Worm (Caenorhabditis elegans) whole organism, young adult: ENCODE results near the gene F52E10.2.

Source experiments
- C17E4.6 ChIP-seq: fragments of 200-800 bp; sonication (Bioruptor generic); IDR thresholded peaks from 2 replicates; pipeline ENCODE4 v1.3.6; 2022; ENCODE audit warnings: missing genetic modification reagents, missing genetic modification characterization, missing compliant biosample characterization
- F22D6.2 ChIP-seq: sonication (generic microtip); optimal IDR thresholded peaks from 2 replicates; lab custom pipeline; 2016; ENCODE audit warnings: mild to moderate bottlenecking, missing genetic modification characterization, missing compliant biosample characterization
- F33H1.4 ChIP-seq: fragments of 200-800 bp; sonication (Bioruptor generic); IDR thresholded peaks from 2 replicates; pipeline ENCODE4 v1.3.6; 2022; ENCODE audit warnings: missing genetic modification reagents, missing genetic modification characterization, missing compliant biosample characterization
- F37B4.10 ChIP-seq: fragments of 200-800 bp; sonication (Bioruptor generic); IDR thresholded peaks from 2 replicates; pipeline ENCODE4 v1.3.6; 2022; ENCODE audit warnings: missing genetic modification characterization, missing compliant biosample characterization
- F49E8.2 ChIP-seq: sonication (generic microtip); optimal IDR thresholded peaks from 3 replicates; lab custom pipeline; 2017; ENCODE audit warnings: missing genetic modification characterization, mild to moderate bottlenecking, missing compliant biosample characterization, antibody characterized with exemption, moderate library complexity; ENCODE audit not compliant: insufficient read depth
- F55B11.4 ChIP-seq: sonication (generic microtip); optimal IDR thresholded peaks from 2 replicates; lab custom pipeline; 2016; ENCODE audit warnings: missing compliant biosample characterization, missing genetic modification characterization, borderline replicate concordance; ENCODE audit not compliant: insufficient read depth
- F57A8.1 ChIP-seq: fragments of 200-800 bp; sonication (Bioruptor generic); optimal IDR thresholded peaks from 2 replicates; lab custom pipeline; 2018; ENCODE audit warnings: mild to moderate bottlenecking, missing genetic modification characterization, moderate library complexity, missing compliant biosample characterization
- T26A5.8 ChIP-seq: sonication (generic microtip); optimal IDR thresholded peaks from 2 replicates; lab custom pipeline; 2016; ENCODE audit warnings: missing genetic modification characterization, missing compliant biosample characterization
- Y95B8A.8 ChIP-seq: fragments of 200-800 bp; sonication (Bioruptor generic); IDR thresholded peaks from 2 replicates; pipeline ENCODE4 v1.3.6; 2022; ENCODE audit warnings: missing genetic modification reagents, missing genetic modification characterization, missing compliant biosample characterization
- ZK185.1 ChIP-seq: sonication (generic microtip); optimal IDR thresholded peaks from 2 replicates; lab custom pipeline; 2016; ENCODE audit warnings: mild to moderate bottlenecking, missing genetic modification characterization, missing compliant biosample characterization; ENCODE audit not compliant: poor library complexity, severe bottlenecking
- akir-1 ChIP-seq: fragments of 200-800 bp; sonication (Bioruptor generic); optimal IDR thresholded peaks from 2 replicates; lab custom pipeline; 2018; ENCODE audit warnings: mild to moderate bottlenecking, missing genetic modification characterization, moderate library complexity, missing compliant biosample characterization
- ama-1 ChIP-seq, 3 experiments: fragments of 150-350 bp in 1 of 3; sonication (generic microtip) in 2 of 3; optimal IDR thresholded peaks; 2 replicates each; lab custom pipeline; 2014 to 2018; ENCODE audit warnings: missing biosample characterization in 2 of 3, missing genetic modification characterization in 2 of 3, missing genetic modification reagents in 2 of 3
- attf-3 ChIP-seq: fragments of 200-800 bp; sonication (Bioruptor generic); conservative IDR thresholded peaks from 2 replicates; pipeline ENCODE4 v1.3.6; 2022; ENCODE audit warnings: missing genetic modification reagents, missing genetic modification characterization, missing compliant biosample characterization
- bed-2 ChIP-seq: fragments of 200-800 bp; sonication (Bioruptor generic); IDR thresholded peaks from 2 replicates; pipeline ENCODE4 v1.3.6; 2022; ENCODE audit warnings: missing genetic modification reagents, missing genetic modification characterization, missing compliant biosample characterization
- cebp-2 ChIP-seq: fragments of 200-800 bp; sonication (Bioruptor generic); IDR thresholded peaks from 2 replicates; pipeline ENCODE4 v1.3.6; 2022; ENCODE audit warnings: missing genetic modification characterization, missing compliant biosample characterization
- ceh-58 ChIP-seq: fragments of 200-800 bp; sonication (Bioruptor generic); IDR thresholded peaks from 2 replicates; pipeline ENCODE4 v1.3.6; 2022; ENCODE audit warnings: missing genetic modification characterization, missing compliant biosample characterization
- die-1 ChIP-seq: sonication (generic microtip); optimal IDR thresholded peaks from 2 replicates; lab custom pipeline; 2016; ENCODE audit warnings: missing genotype, mild to moderate bottlenecking, missing genetic modification characterization, missing compliant biosample characterization
- dox-1 ChIP-seq: fragments of 200-800 bp; sonication (Bioruptor generic); IDR thresholded peaks from 2 replicates; pipeline ENCODE4 v1.3.6; 2022; ENCODE audit warnings: missing genetic modification reagents, missing genetic modification characterization, missing compliant biosample characterization
- dpff-1 ChIP-seq: sonication (generic microtip); optimal IDR thresholded peaks from 2 replicates; lab custom pipeline; 2017; ENCODE audit warnings: mild to moderate bottlenecking, missing genetic modification characterization, missing compliant biosample characterization
- egl-18 ChIP-seq: fragments of 200-800 bp; sonication (Bioruptor generic); IDR thresholded peaks from 2 replicates; pipeline ENCODE4 v1.3.6; 2022; ENCODE audit warnings: missing genetic modification reagents, missing genetic modification characterization, missing compliant biosample characterization
- ets-4 ChIP-seq: fragments of 200-800 bp; sonication (Bioruptor generic); optimal IDR thresholded peaks from 2 replicates; lab custom pipeline; 2018; ENCODE audit warnings: mild to moderate bottlenecking, missing genetic modification characterization, missing compliant biosample characterization
- gei-17 ChIP-seq: fragments of 200-800 bp; sonication (Bioruptor generic); optimal IDR thresholded peaks from 2 replicates; lab custom pipeline; 2018; ENCODE audit warnings: mild to moderate bottlenecking, missing genetic modification characterization, missing compliant biosample characterization
- hlh-12 ChIP-seq: sonication (generic microtip); optimal IDR thresholded peaks from 2 replicates; lab custom pipeline; 2016; ENCODE audit warnings: missing genetic modification characterization, missing compliant biosample characterization
- hlh-26 ChIP-seq: fragments of 200-800 bp; sonication (Bioruptor generic); conservative IDR thresholded peaks from 2 replicates; pipeline ENCODE4 v1.3.6; 2022; ENCODE audit warnings: missing genetic modification reagents, missing genetic modification characterization, missing compliant biosample characterization
- hmg-1.2 ChIP-seq: fragments of 200-800 bp; sonication (Bioruptor generic); IDR thresholded peaks from 2 replicates; pipeline ENCODE4 v1.3.6; 2022; ENCODE audit warnings: missing genetic modification reagents, missing genetic modification characterization, missing compliant biosample characterization
- lag-1 ChIP-seq: fragments of 200-800 bp; sonication (Bioruptor generic); IDR thresholded peaks from 2 replicates; pipeline ENCODE4 v1.3.6; 2022; ENCODE audit warnings: missing genetic modification reagents, missing genetic modification characterization, missing compliant biosample characterization
- lin-26 ChIP-seq: fragments of 200-800 bp; sonication (Bioruptor generic); IDR thresholded peaks from 2 replicates; pipeline ENCODE4 v1.3.6; 2022; ENCODE audit warnings: missing genetic modification reagents, missing genetic modification characterization, missing compliant biosample characterization
- lin-40 ChIP-seq: sonication (generic microtip); optimal IDR thresholded peaks from 2 replicates; lab custom pipeline; 2016; ENCODE audit warnings: missing genetic modification characterization, mild to moderate bottlenecking, missing compliant biosample characterization, missing genotype, missing genetic modification reagents
- madf-8 ChIP-seq: fragments of 200-800 bp; sonication (Bioruptor generic); conservative IDR thresholded peaks from 2 replicates; pipeline ENCODE4 v1.3.6; 2022; ENCODE audit warnings: missing genetic modification reagents, missing genetic modification characterization, missing compliant biosample characterization
- mes-4 ChIP-seq: sonication (generic microtip); optimal IDR thresholded peaks from 2 replicates; lab custom pipeline; 2016; ENCODE audit warnings: missing genotype, missing genetic modification characterization, missing compliant biosample characterization
- nfya-1 ChIP-seq: sonication (generic microtip); optimal IDR thresholded peaks from 2 replicates; lab custom pipeline; 2017; ENCODE audit warnings: antibody characterized with exemption, missing compliant biosample characterization, missing genetic modification characterization, borderline replicate concordance; ENCODE audit not compliant: insufficient read depth
- nhr-80 ChIP-seq: sonication (generic microtip); optimal IDR thresholded peaks from 2 replicates; lab custom pipeline; 2016; ENCODE audit warnings: missing genetic modification characterization, missing compliant biosample characterization
- pbrm-1 ChIP-seq: fragments of 200-800 bp; sonication (Bioruptor generic); IDR thresholded peaks from 2 replicates; pipeline ENCODE4 v1.3.6; 2022; ENCODE audit warnings: missing genetic modification reagents, missing genetic modification characterization, missing compliant biosample characterization
- rcor-1 ChIP-seq: fragments of 200-800 bp; sonication (Bioruptor generic); IDR thresholded peaks from 2 replicates; pipeline ENCODE4 v1.3.6; 2022; ENCODE audit warnings: missing genetic modification reagents, missing genetic modification characterization, missing compliant biosample characterization
- rec-8 ChIP-seq, 2 experiments: sonication (generic microtip); optimal IDR thresholded peaks; 2 replicates each; lab custom pipeline; 2016; ENCODE audit warnings: mild to moderate bottlenecking in 2 of 2, missing genetic modification characterization in 2 of 2, missing genetic modification reagents in 2 of 2, missing genotype in 2 of 2, missing biosample characterization in 1 of 2, missing compliant biosample characterization in 1 of 2, moderate library complexity in 1 of 2
- repo-1 ChIP-seq: sonication (generic microtip); optimal IDR thresholded peaks from 2 replicates; lab custom pipeline; 2017; ENCODE audit warnings: mild to moderate bottlenecking, missing genetic modification characterization, missing compliant biosample characterization
- rpc-1 ChIP-seq, 2 experiments: fragments of 150-350 bp in 1 of 2; sonication (generic microtip) in 1 of 2; optimal IDR thresholded peaks; 2 replicates each; lab custom pipeline; 2014 to 2018; ENCODE audit warnings: missing biosample characterization in 1 of 2, missing genetic modification characterization in 1 of 2, missing genetic modification reagents in 1 of 2, missing genotype in 1 of 2
- snpc-1.1 ChIP-seq: sonication (generic microtip); optimal IDR thresholded peaks from 2 replicates; lab custom pipeline; 2017; ENCODE audit warnings: missing genetic modification characterization, mild to moderate bottlenecking, missing compliant biosample characterization, antibody characterized with exemption, moderate library complexity, missing genotype, missing genetic modification reagents; ENCODE audit not compliant: insufficient read depth
- snpc-1.3 ChIP-seq: sonication (generic microtip); optimal IDR thresholded peaks from 2 replicates; lab custom pipeline; 2017; ENCODE audit warnings: missing genetic modification characterization, mild to moderate bottlenecking, missing compliant biosample characterization, antibody characterized with exemption, moderate library complexity, missing genotype, missing genetic modification reagents; ENCODE audit not compliant: insufficient read depth
- snpc-3.4 ChIP-seq: sonication (generic microtip); optimal IDR thresholded peaks from 2 replicates; lab custom pipeline; 2017; ENCODE audit warnings: missing genetic modification characterization, mild to moderate bottlenecking, missing compliant biosample characterization, antibody characterized with exemption, moderate library complexity, missing genotype, missing genetic modification reagents
- snpc-4 ChIP-seq, 5 experiments: fragments of 150-350 bp in 1 of 5; sonication (generic microtip) in 4 of 5; optimal IDR thresholded peaks; 2 replicates each; lab custom pipeline; 2014 to 2018; ENCODE audit warnings: missing genetic modification characterization in 5 of 5, missing biosample characterization in 3 of 5, antibody characterized with exemption in 2 of 5, mild to moderate bottlenecking in 2 of 5, missing compliant biosample characterization in 2 of 5, missing genotype in 2 of 5, moderate library complexity in 2 of 5, missing genetic modification reagents in 1 of 5
- sptf-2 ChIP-seq: fragments of 200-800 bp; sonication (Bioruptor generic); optimal IDR thresholded peaks from 2 replicates; lab custom pipeline; 2018; ENCODE audit warnings: mild to moderate bottlenecking, missing genetic modification characterization, missing compliant biosample characterization
- xnd-1 ChIP-seq: sonication (generic microtip); optimal IDR thresholded peaks from 2 replicates; lab custom pipeline; 2016; ENCODE audit warnings: missing genotype, missing genetic modification reagents, missing genetic modification characterization, missing compliant biosample characterization
- ztf-18 ChIP-seq: sonication (generic microtip); optimal IDR thresholded peaks from 2 replicates; lab custom pipeline; 2016; ENCODE audit warnings: missing genotype, mild to moderate bottlenecking, missing genetic modification characterization, missing compliant biosample characterization
- ztf-26 ChIP-seq: sonication (generic microtip); optimal IDR thresholded peaks from 2 replicates; lab custom pipeline; 2017; ENCODE audit warnings: missing genetic modification characterization, missing compliant biosample characterization

The F52E10.2 gene

ce11 chrX:16290536-16290935 is 7.5 kb upstream of the F52E10.2 start:
- TF ChIP-seq lin-40 (tag; lab: Kevin White, UChicago) (peak; percentile 54), ztf-26 (tag; lab: Kevin White, UChicago) (peak; percentile 22), nfya-1 (tag; lab: Kevin White, UChicago) (no peak), nhr-80 (tag; lab: Kevin White, UChicago) (peak; percentile 1)

- TF ChIP-seq sptf-2: no peak
- TF ChIP-seq ets-4 (GFP tag; lab: Kevin White, UChicago): no peak
- TF ChIP-seq gei-17 (GFP tag; lab: Kevin White, UChicago): no peak
- TF ChIP-seq F57A8.1: no peak
- TF ChIP-seq hlh-12 (tag; lab: Kevin White, UChicago): no peak
- no peak for TF ChIP-seq pbrm-1 (GFP tag; lab: Robert Waterston, UW)
- peak; percentile 70 for TF ChIP-seq snpc-1.1 (tag; lab: Kevin White, UChicago)
- peak; percentile 60; the same call in 1 of the 2 replicates for TF ChIP-seq hmg-1.2 (GFP tag; lab: Robert Waterston, UW)
- no peak for TF ChIP-seq rec-8 (tag; optimal IDR thresholded peaks at IDR 0.05; lab: Kevin White, UChicago)
- TF ChIP-seq madf-8: no peak
- no peak for TF ChIP-seq F33H1.4
- no peak for TF ChIP-seq C17E4.6 (GFP tag; lab: Robert Waterston, UW)
- TF ChIP-seq F37B4.10: no peak
- no peak for TF ChIP-seq attf-3 (GFP tag; lab: Robert Waterston, UW)
- no peak for TF ChIP-seq F22D6.2 (tag; lab: Kevin White, UChicago)
- TF ChIP-seq rcor-1 (GFP tag; lab: Robert Waterston, UW): no peak
- TF ChIP-seq F55B11.4 (tag; lab: Kevin White, UChicago): no peak
- no peak for TF ChIP-seq dox-1 (GFP tag; lab: Robert Waterston, UW)
- no peak for TF ChIP-seq die-1 (tag; lab: Kevin White, UChicago)
- no peak for TF ChIP-seq akir-1 (GFP tag; lab: Kevin White, UChicago)
- no peak for TF ChIP-seq xnd-1
- no peak for TF ChIP-seq ceh-58
- no peak for TF ChIP-seq ZK185.1
- TF ChIP-seq snpc-4 (GFP tag; optimal IDR thresholded peaks at IDR 0.05; lab: Kevin White, UChicago): peak; percentile 38
- peak; percentile 14 to 92 (median 66) for TF ChIP-seq snpc-4 (tag; optimal IDR thresholded peaks at IDR 0.05; lab: Kevin White, UChicago)
- no peak for TF ChIP-seq egl-18 (GFP tag; lab: Robert Waterston, UW)
- TF ChIP-seq snpc-3.4: no peak
- TF ChIP-seq snpc-1.3 (tag; lab: Kevin White, UChicago): no peak
Measured at ce11 chrX:16289635-16290034, 6.6 kb upstream of the F52E10.2 start.

- TF ChIP-seq lin-26 (GFP tag; lab: Robert Waterston, UW) (no peak), hlh-26 (GFP tag; lab: Robert Waterston, UW) (no peak), F49E8.2 (no peak), Y95B8A.8 (GFP tag; lab: Robert Waterston, UW) (no peak), F57A8.1 (no peak), gei-17 (GFP tag; lab: Kevin White, UChicago) (no peak), T26A5.8 (tag; lab: Kevin White, UChicago) (no peak), lag-1 (GFP tag; lab: Robert Waterston, UW) (no peak), cebp-2 (no peak), rpc-1 (optimal IDR thresholded peaks at IDR 0.05; lab: Kevin White, UChicago) (peak; percentile 55), rpc-1 (tag; optimal IDR thresholded peaks at IDR 0.05; lab: Kevin White, UChicago) (peak; percentile 74), repo-1 (tag; lab: Kevin White, UChicago) (no peak), ztf-18 (tag; lab: Kevin White, UChicago) (peak; percentile 1), hmg-1.2 (GFP tag; lab: Robert Waterston, UW) (peak; percentile 34; the same call in 1 of the 2 replicates), ama-1 (optimal IDR thresholded peaks at IDR 0.05; lab: Kevin White, UChicago) (no peak), ama-1 (GFP tag; optimal IDR thresholded peaks at IDR 0.05; lab: Kevin White, UChicago) (peak in 1 of 2 experiments; percentile 8), F33H1.4 (no peak), dpff-1 (tag; lab: Kevin White, UChicago) (no peak), mes-4 (tag; lab: Kevin White, UChicago) (peak; percentile 4), bed-2 (GFP tag; lab: Robert Waterston, UW) (no peak)
Measured at ce11 chrX:16285151-16285550, 2.1 kb upstream of the F52E10.2 start.
